Fruit fly (Drosophila melanogaster) whole organism, wandering third instar larva: ENCODE results near the gene Sec24CD.

Experiments
- Mio ChIP-seq: sonication (Bioruptor generic); optimal IDR thresholded peaks from 2 replicates; lab custom pipeline; 2016; ENCODE audit warnings: missing biosample characterization, missing genetic modification characterization
- ey ChIP-seq: fragments of 200-800 bp; sonication (Bioruptor generic); optimal IDR thresholded peaks from 2 replicates; lab custom pipeline; 2016; ENCODE audit warnings: missing biosample characterization, missing genetic modification characterization
- pan ChIP-seq: fragments of >200 bp; optimal IDR thresholded peaks from 2 replicates; lab custom pipeline; 2017

- TF ChIP-seq ey (GFP tag; lab: Kevin White, UChicago): no peak
- no peak for TF ChIP-seq Mio (GFP tag; lab: Kevin White, UChicago)
- no peak for TF ChIP-seq pan (lab: Kevin White, UChicago)
Observed at dm6 chr2L:2190684-2191083, 46.0 kb downstream of the Sec24CD start.
